Worm (Caenorhabditis elegans) whole organism, mixed stage, embryonic: Measurements from ENCODE around the gene T19D12.2.

Experiments used
- blmp-1 ChIP-seq: fragments of 150-350 bp; optimal IDR thresholded peaks from 2 replicates; lab custom pipeline; 2014; ENCODE audit warnings: missing biosample characterization, missing genetic modification characterization
- elt-1 ChIP-seq: sonication (generic microtip); optimal IDR thresholded peaks from 2 replicates; lab custom pipeline; 2017; ENCODE audit warnings: missing genetic modification characterization, mild to moderate bottlenecking, missing compliant biosample characterization, antibody characterized with exemption, moderate library complexity, borderline replicate concordance; ENCODE audit not compliant: insufficient read depth
- elt-3 ChIP-seq: fragments of 150-350 bp; optimal IDR thresholded peaks from 2 replicates; lab custom pipeline; 2014; ENCODE audit warnings: missing biosample characterization, missing genetic modification characterization
- lsy-2 ChIP-seq: fragments of 150-350 bp; optimal IDR thresholded peaks from 2 replicates; lab custom pipeline; 2014; ENCODE audit warnings: missing biosample characterization, missing genetic modification characterization
- mls-2 ChIP-seq: sonication (generic microtip); optimal IDR thresholded peaks from 2 replicates; lab custom pipeline; 2016; ENCODE audit warnings: mild to moderate bottlenecking, missing genetic modification characterization, moderate library complexity, missing compliant biosample characterization
- nhr-237 ChIP-seq: fragments of 150-350 bp; optimal IDR thresholded peaks from 2 replicates; lab custom pipeline; 2014; ENCODE audit warnings: missing biosample characterization, missing genetic modification characterization
- unc-39 ChIP-seq: fragments of 150-350 bp; optimal IDR thresholded peaks from 2 replicates; lab custom pipeline; 2014; ENCODE audit warnings: missing biosample characterization, missing genetic modification characterization
- ztf-11 ChIP-seq: fragments of 150-350 bp; optimal IDR thresholded peaks from 2 replicates; lab custom pipeline; 2014; ENCODE audit warnings: missing biosample characterization, missing genetic modification characterization

DNA sequence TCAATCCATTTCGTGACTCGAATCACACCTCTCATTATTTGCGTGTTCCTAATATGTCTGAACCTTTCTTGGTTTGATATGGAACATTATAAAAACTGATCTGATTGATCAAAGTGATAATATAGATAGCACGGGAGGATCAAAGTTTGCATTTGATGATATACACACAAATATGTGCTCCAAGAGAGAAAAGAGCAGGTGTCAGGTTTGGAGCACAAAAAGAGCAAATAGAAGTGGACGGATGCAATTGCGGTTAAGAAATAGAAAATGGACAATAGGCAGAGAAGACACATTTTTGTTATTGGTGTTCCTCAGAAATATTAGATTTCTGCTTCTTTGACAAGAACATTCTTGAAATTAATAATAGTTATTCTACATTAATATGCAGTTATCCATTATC, 37.6 kb downstream of the T19D12.2 start, which contains the start of gene C18H9.1:
- TF ChIP-seq unc-39 (tag; lab: Kevin White, UChicago) (no peak), mls-2 (tag; lab: Kevin White, UChicago) (no peak), elt-3 (tag; lab: Kevin White, UChicago) (no peak), ztf-11 (tag; lab: Kevin White, UChicago) (no peak), nhr-237 (no peak), lsy-2 (no peak), elt-1 (tag; lab: Kevin White, UChicago) (no peak), blmp-1 (tag; lab: Kevin White, UChicago) (no peak)
